Fruit fly (Drosophila melanogaster): ENCODE measurements around the gene FoxP.

The FoxP gene

DNA sequence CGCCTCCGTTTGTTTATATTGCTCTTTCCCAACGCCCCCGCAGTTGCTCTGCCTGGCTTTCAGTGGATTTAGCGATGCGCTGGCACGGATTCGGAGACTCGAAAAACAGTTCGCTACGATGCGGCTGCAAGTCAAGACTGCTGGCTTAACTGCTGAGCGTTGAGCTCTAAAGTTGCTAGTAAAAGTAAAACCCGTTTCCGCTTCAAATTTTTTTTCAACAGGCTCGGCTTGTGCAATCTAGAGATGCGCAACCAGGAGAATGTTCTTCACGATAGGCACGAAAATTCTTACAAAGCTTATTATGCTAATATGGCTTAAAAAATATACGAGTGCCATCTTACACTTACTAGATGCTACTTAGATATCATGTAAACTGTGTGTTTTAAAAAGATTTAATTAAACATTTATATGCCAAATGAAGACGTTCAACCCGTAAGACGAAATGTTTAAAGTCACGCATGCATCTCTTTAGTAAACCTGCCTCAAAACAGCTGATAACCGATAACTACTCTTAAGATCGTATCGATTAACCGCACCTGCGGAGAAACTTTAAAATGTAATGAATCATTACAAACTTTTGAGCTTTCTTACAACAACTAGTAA lies 16.7 kb upstream of the FoxP start, which contains the start of gene CG12948 (continued):
- TF ChIP-seq usp (GFP tag; optimal IDR thresholded peaks at IDR 0.05) (no peak), Myc (optimal IDR thresholded peaks at IDR 0.05) (peak; percentile 50), Abd-B (GFP tag; optimal IDR thresholded peaks at IDR 0.05) (no peak), Hnf4 (GFP tag; optimal IDR thresholded peaks at IDR 0.05) (no peak)

DNA sequence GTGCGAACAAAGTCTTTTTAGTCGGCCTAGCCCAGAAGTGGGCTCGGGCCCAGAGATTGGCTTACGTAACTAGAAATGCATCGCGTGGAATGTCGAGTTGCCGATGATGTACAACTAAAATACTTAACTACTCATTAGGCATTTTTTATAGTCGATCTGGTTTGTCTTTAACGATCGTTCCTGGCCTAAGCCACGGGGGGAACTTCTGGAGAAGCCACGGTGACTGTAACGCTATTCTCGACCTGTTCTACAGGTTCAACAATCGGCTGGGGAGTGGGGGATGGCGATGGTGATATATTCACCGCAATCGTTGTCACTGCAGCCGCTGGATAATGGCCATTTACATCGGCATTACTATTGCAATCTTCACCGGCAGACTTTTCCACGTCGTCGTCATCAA lies 15.6 kb upstream of the FoxP start, which contains the start of gene CG34409:
CG34409 (minus strand) TSS at position 101 of the 400 bp plus-strand sequence.
- TF ChIP-seq CG32264 (GFP tag; optimal IDR thresholded peaks at IDR 0.05) (no peak), Dfd (GFP tag; optimal IDR thresholded peaks at IDR 0.05) (no peak)

DNA sequence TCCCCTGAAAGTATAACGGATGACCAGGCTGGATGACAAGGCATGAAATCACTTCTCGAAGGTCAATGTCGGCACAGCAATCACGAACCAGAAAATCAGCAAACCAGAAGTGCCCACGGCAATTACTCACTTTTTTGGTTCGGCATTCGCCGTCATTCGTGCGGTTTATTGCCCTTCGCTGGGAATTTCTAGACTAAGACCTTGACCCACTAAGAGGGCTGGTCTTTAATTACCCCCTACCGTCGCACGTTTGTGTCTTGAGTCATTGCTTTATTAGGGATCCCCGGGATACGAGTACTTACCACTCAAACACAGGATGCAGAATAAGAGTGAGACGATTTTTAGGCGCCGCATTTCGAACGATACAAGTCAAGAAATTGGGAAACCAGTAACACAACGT lies 14.8 kb upstream of the FoxP start:
- no peak for TF ChIP-seq GATAd (GFP tag; optimal IDR thresholded peaks at IDR 0.05)

DNA sequence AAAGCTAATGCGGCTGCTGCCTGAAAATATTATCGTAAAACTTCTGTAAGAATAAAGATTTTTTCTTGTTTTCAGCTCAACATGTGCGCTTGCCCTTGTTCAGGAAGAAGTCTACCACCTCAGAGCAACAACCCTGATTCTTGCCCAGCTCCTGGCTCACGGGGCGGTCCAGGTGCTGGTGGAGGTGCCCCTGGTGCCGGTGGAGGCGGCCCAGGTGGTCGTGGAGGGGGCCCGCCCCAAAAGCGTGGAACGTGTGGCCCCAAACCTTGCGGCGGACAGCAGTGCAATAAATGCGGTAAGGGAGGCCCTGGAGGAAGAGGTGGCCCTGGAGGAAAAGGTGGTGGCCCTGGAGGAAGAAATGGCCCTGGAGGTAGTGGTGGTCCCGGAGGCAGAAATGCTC lies 13.3 kb upstream of the FoxP start:
- TF ChIP-seq Dfd (GFP tag; optimal IDR thresholded peaks at IDR 0.05) (peak; percentile 98), sv (GFP tag; optimal IDR thresholded peaks at IDR 0.05) (no peak)

dm6 chr3R:9743217-9743616 lies 12.5 kb upstream of the FoxP start, which contains the start of gene CG31415:
TSS of gene CG31415 (plus strand) at chr3R:9743517.
- no peak for TF ChIP-seq Mio (GFP tag; optimal IDR thresholded peaks at IDR 0.05)

DNA sequence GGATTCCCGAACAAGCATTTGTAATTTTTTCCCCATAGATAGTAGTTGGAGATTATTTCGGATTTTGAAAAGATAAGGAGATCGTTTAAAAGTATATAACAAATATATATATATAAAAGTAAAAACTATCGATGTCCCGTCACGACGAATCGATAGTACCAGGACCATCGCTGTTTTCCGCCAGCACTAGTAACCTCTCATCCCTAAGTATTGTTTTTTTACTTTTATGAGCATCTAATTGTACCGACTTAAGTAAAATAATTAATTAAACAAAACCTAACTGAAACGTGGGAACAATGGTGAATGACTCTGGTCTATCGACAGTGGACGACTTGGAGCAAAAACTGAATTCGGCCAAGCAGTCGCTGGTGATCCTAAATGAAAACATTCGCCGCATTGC lies 10.0 kb upstream of the FoxP start, which contains the start of gene Pnn:
Pnn (plus strand) TSS at position 187 of the 400 bp plus-strand sequence.
- TF ChIP-seq lola (GFP tag; optimal IDR thresholded peaks at IDR 0.05) = no peak
- no peak for TF ChIP-seq HLH106 (tag; optimal IDR thresholded peaks at IDR 0.05)
- TF ChIP-seq Sp1 (GFP tag; optimal IDR thresholded peaks at IDR 0.05) = no peak
- no peak for TF ChIP-seq sv (GFP tag; optimal IDR thresholded peaks at IDR 0.05)
- TF ChIP-seq N (GFP tag; optimal IDR thresholded peaks at IDR 0.05) = no peak
- TF ChIP-seq Hr78 (GFP tag; optimal IDR thresholded peaks at IDR 0.05) = no peak
- TF ChIP-seq woc (GFP tag; optimal IDR thresholded peaks at IDR 0.05) = peak; percentile 39
- no peak for TF ChIP-seq CG9705 (GFP tag; optimal IDR thresholded peaks at IDR 0.05)
- no peak for TF ChIP-seq br (GFP tag; optimal IDR thresholded peaks at IDR 0.05)
- TF ChIP-seq Myc (optimal IDR thresholded peaks at IDR 0.05) = no peak
- TF ChIP-seq Hr83 (GFP tag; optimal IDR thresholded peaks at IDR 0.05; ENCODE audit: poor library complexity, severe bottlenecking) = no peak
- TF ChIP-seq rgr (GFP tag; optimal IDR thresholded peaks at IDR 0.05) = no peak
- TF ChIP-seq OdsH (GFP tag; optimal IDR thresholded peaks at IDR 0.05) = no peak
- no peak for TF ChIP-seq fru (GFP tag; optimal IDR thresholded peaks at IDR 0.05)
- no peak for TF ChIP-seq Hnf4 (GFP tag; optimal IDR thresholded peaks at IDR 0.05)
- TF ChIP-seq dsf (GFP tag; optimal IDR thresholded peaks at IDR 0.05; ENCODE audit: borderline replicate concordance) = no peak
- TF ChIP-seq dmrt93B (GFP tag; optimal IDR thresholded peaks at IDR 0.05) = no peak
- no peak for TF ChIP-seq Dfd (GFP tag; optimal IDR thresholded peaks at IDR 0.05)
- no peak for TF ChIP-seq Dif (GFP tag; optimal IDR thresholded peaks at IDR 0.05; ENCODE audit: partially characterized antibody)
- TF ChIP-seq h (GFP tag; optimal IDR thresholded peaks at IDR 0.05) = no peak
- TF ChIP-seq Vsx2 (GFP tag; optimal IDR thresholded peaks at IDR 0.05; ENCODE audit: partially characterized antibody) = no peak
- no peak for TF ChIP-seq psq (GFP tag; optimal IDR thresholded peaks at IDR 0.05)
- TF ChIP-seq ey (GFP tag; optimal IDR thresholded peaks at IDR 0.05) = no peak
- TF ChIP-seq Abd-B (GFP tag; optimal IDR thresholded peaks at IDR 0.05) = no peak
- no peak for TF ChIP-seq brk (GFP tag; optimal IDR thresholded peaks at IDR 0.05)
- peak; percentile 32 for TF ChIP-seq sage (GFP tag; optimal IDR thresholded peaks at IDR 0.05)
- no peak for TF ChIP-seq Rel (GFP tag; optimal IDR thresholded peaks at IDR 0.05)
- TF ChIP-seq Rel (tag; optimal IDR thresholded peaks at IDR 0.05) = peak; percentile 68

All from whole organism, wandering third instar larva.